Fruit fly (Drosophila melanogaster) whole organism, adult: Measurements from ENCODE around the gene Lip4.

Source experiments
- CG12768 ChIP-seq: fragments of 200-800 bp; sonication (Bioruptor generic); optimal IDR thresholded peaks from 2 replicates; lab custom pipeline; 2017; ENCODE audit warnings: missing biosample characterization, missing genetic modification characterization, mild to moderate bottlenecking, moderate library complexity, missing genetic modification reagents
- CG1620 ChIP-seq: fragments of 200-800 bp; sonication (Bioruptor generic); optimal IDR thresholded peaks from 2 replicates; lab custom pipeline; 2016; ENCODE audit warnings: missing biosample characterization, missing genetic modification characterization
- CG7101 ChIP-seq: fragments of 200-800 bp; sonication (Bioruptor generic); optimal IDR thresholded peaks from 2 replicates; lab custom pipeline; 2018; ENCODE audit warnings: missing biosample characterization, mild to moderate bottlenecking, missing genetic modification characterization, moderate library complexity
- bab1 ChIP-seq: fragments of 200-800 bp; sonication (Bioruptor generic); optimal IDR thresholded peaks from 3 replicates; lab custom pipeline; 2019; ENCODE audit warnings: missing biosample characterization, mild to moderate bottlenecking, missing genetic modification characterization, moderate library complexity
- cic ChIP-seq: fragments of 200-800 bp; sonication (Bioruptor generic); optimal IDR thresholded peaks from 2 replicates; lab custom pipeline; 2017; ENCODE audit warnings: missing biosample characterization, mild to moderate bottlenecking, missing genetic modification characterization, moderate library complexity
- cnc ChIP-seq, 2 experiments: fragments of >200 bp; optimal IDR thresholded peaks; 2 replicates each; lab custom pipeline; 2017

- TF ChIP-seq bab1 (GFP tag; lab: Kevin White, UChicago): no peak
- no peak for TF ChIP-seq CG12768 (GFP tag; lab: Kevin White, UChicago)
- no peak for TF ChIP-seq cic (GFP tag; lab: Kevin White, UChicago)
- no peak for TF ChIP-seq CG1620 (GFP tag; lab: Kevin White, UChicago)
- no peak for TF ChIP-seq cnc (optimal IDR thresholded peaks at IDR 0.05; lab: Kevin White, UChicago)
- no peak for TF ChIP-seq CG7101
These were observed 11.7 kb upstream of the Lip4 start for dm6 chr2L:10515553-10516174.
